Worm (Caenorhabditis elegans): ENCODE results near the gene fkh-4.
"Not testable (repeated sequence)": the region's sequence is repeated elsewhere in the genome, so short reads cannot be mapped to it uniquely, and the experiment has no call there.

Gene fkh-4

ce11 chrX:13428755-13429154 is at the start of gene fkh-4:
Gene fkh-4 (minus strand): TSS chrX:13428855.
- TF ChIP-seq elt-3 (tag; optimal IDR thresholded peaks at IDR 0.05); hlh-17 (GFP tag; optimal IDR thresholded peaks at IDR 0.05; ENCODE audit: borderline replicate concordance); blmp-1 (tag; optimal IDR thresholded peaks at IDR 0.05): not testable (repeated sequence)

DNA sequence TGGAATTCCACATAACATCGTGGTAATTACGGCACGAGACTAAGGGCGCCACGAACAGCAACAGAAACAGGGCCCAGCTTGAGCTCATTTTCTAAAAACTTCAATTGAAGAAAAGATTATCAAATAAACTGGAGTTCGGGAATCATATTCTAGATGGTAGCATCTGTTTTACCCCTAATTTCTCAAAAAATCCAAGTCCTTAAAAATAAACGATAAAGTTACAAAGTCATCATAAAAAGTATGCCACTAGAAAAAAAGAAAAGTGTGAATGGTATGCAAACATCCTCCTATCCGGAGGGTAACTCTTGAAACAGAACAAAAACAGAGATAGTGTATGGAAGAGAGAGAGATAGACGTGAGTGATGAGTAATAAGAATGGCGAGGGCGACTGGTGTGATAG is 48.7 kb upstream of the fkh-4 start, which contains the start of gene efn-3:
Gene efn-3 (minus strand): TSS at position 101 of the 400 bp plus-strand sequence.
- no peak for TF ChIP-seq fkh-10 (GFP tag; optimal IDR thresholded peaks at IDR 0.05)
- TF ChIP-seq nhr-237 (tag; optimal IDR thresholded peaks at IDR 0.05), result no peak
- no peak for TF ChIP-seq efl-1 (optimal IDR thresholded peaks at IDR 0.05)
- TF ChIP-seq efl-1 (GFP tag; optimal IDR thresholded peaks at IDR 0.05 in 1 of 2), result no peak
- no peak for TF ChIP-seq vab-15 (tag; optimal IDR thresholded peaks at IDR 0.05)
- no peak for TF ChIP-seq sptf-1 (tag; optimal IDR thresholded peaks at IDR 0.05)
- no peak for TF ChIP-seq lin-15B (tag; optimal IDR thresholded peaks at IDR 0.05)
- TF ChIP-seq skn-1 (tag; optimal IDR thresholded peaks at IDR 0.05), result no peak
- TF ChIP-seq ceh-63 (GFP tag; optimal IDR thresholded peaks at IDR 0.05), result no peak
- no peak for TF ChIP-seq mab-9 (GFP tag; IDR thresholded peaks at IDR 0.05)
- TF ChIP-seq hlh-4 (tag; optimal IDR thresholded peaks at IDR 0.05), result no peak
- TF ChIP-seq nhr-11 (tag; optimal IDR thresholded peaks at IDR 0.05), result no peak
- no peak for TF ChIP-seq zag-1 (tag; optimal IDR thresholded peaks at IDR 0.05)
- no peak for TF ChIP-seq ceh-82 (tag; optimal IDR thresholded peaks at IDR 0.05)

DNA sequence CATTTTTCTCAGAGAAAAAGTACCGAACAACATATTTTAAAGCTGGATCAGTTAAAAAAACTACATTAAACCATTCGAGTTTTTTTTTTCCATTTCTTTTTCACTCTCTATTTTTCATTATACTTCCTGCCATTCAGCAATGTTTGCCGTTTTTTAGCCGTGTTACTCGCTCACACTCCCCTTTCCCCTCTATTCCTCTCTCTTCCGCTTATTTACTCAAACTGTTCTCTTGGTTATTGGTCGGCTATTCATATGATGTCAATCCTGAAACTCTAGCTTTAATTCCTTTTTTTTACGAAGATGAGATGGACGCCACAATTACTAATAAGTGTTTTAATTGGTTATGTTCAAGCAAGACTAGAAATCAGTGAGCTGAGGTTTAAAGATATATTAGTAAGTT is 43.2 kb upstream of the fkh-4 start, which contains the start of gene tre-4:
Gene tre-4 (plus strand): TSS at position 301 of the 400 bp plus-strand sequence.
- no peak for TF ChIP-seq C04F5.9 (tag; optimal IDR thresholded peaks at IDR 0.05)
- TF ChIP-seq efl-1 (optimal IDR thresholded peaks at IDR 0.05), result no peak
- TF ChIP-seq efl-1 (GFP tag; optimal IDR thresholded peaks at IDR 0.05 in 1 of 2), result peak in 1 of 2 experiments; percentile 45
- no peak for TF ChIP-seq sup-37 (GFP tag; optimal IDR thresholded peaks at IDR 0.05)

- TF ChIP-seq ztf-4 (tag; optimal IDR thresholded peaks at IDR 0.05) (no peak), elt-3 (tag; optimal IDR thresholded peaks at IDR 0.05) (peak in 2 of 6 experiments; percentile 15), blmp-1 (tag; optimal IDR thresholded peaks at IDR 0.05) (peak; percentile 83)
Measured at ce11 chrX:13469907-13470647, 41.4 kb upstream of the fkh-4 start.

DNA sequence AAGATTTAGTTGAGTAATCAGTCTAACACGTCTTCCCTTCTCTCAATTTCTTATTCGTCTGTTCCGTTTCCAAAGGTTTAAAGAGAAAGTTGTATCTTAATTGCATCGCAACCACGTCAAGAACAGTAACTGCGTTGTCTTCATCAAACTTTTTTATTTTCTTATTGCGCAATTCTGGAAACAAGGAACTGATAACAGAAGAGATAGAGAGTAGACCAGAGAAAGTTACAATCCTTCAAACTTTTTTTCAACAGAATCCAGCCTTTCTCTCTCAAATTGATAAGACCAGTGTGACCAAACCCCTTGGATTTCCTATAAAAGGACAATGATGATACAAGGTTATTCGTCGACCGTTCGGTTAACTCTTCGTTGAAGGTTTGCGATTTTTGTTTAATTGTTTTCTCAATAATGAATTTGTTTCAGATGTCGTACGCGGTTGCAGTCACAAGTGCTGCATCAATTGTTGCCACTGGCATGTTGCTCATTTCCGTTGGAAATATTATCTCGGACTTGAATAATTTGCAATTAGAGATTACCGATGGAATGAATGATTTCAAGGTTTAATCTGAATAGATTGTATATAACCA is 40.5 kb upstream of the fkh-4 start, which contains the start of gene col-184:
Gene col-184 (plus strand): TSS at position 409 of the 587 bp plus-strand sequence.
- TF ChIP-seq fkh-10 (GFP tag; optimal IDR thresholded peaks at IDR 0.05), result no peak
- TF ChIP-seq unc-86 (tag; optimal IDR thresholded peaks at IDR 0.05), result no peak
- no peak for TF ChIP-seq ets-5 (GFP tag; IDR thresholded peaks at IDR 0.05)
- no peak for TF ChIP-seq nhr-11 (tag; optimal IDR thresholded peaks at IDR 0.05)
- peak in 1 of 6 experiments; percentile 42 for TF ChIP-seq elt-3 (tag; optimal IDR thresholded peaks at IDR 0.05)
- TF ChIP-seq lin-14 (GFP tag; optimal IDR thresholded peaks at IDR 0.05), result no peak
- TF ChIP-seq pqm-1 (tag; optimal IDR thresholded peaks at IDR 0.05), result no peak
- no peak for TF ChIP-seq ces-1 (GFP tag; optimal IDR thresholded peaks at IDR 0.05)
- TF ChIP-seq mdl-1 (tag; optimal IDR thresholded peaks at IDR 0.05), result no peak
- no peak for TF ChIP-seq pax-3 (tag; optimal IDR thresholded peaks at IDR 0.05)
- no peak for TF ChIP-seq nhr-85 (tag)
- TF ChIP-seq rnt-1 (tag; optimal IDR thresholded peaks at IDR 0.05), result no peak
- peak; percentile 79 for TF ChIP-seq blmp-1 (tag; optimal IDR thresholded peaks at IDR 0.05)
- TF ChIP-seq hlh-17 (GFP tag; optimal IDR thresholded peaks at IDR 0.05; ENCODE audit: borderline replicate concordance), result no peak
- TF ChIP-seq xbp-1 (tag; optimal IDR thresholded peaks at IDR 0.05), result no peak
- no peak for TF ChIP-seq egl-13 (tag; optimal IDR thresholded peaks at IDR 0.05)
